Worm (Caenorhabditis elegans) whole organism, L4/young adult: ENCODE results near the gene fbxa-154.

Experiments
- W03F9.2 ChIP-seq: fragments of 150-350 bp; optimal IDR thresholded peaks from 2 replicates; lab custom pipeline; 2014; ENCODE audit warnings: missing biosample characterization, missing genetic modification characterization
- dao-5 ChIP-seq: sonication (generic microtip); optimal IDR thresholded peaks from 2 replicates; lab custom pipeline; 2016; ENCODE audit warnings: missing genotype, missing genetic modification characterization, moderate library complexity, missing compliant biosample characterization

DNA sequence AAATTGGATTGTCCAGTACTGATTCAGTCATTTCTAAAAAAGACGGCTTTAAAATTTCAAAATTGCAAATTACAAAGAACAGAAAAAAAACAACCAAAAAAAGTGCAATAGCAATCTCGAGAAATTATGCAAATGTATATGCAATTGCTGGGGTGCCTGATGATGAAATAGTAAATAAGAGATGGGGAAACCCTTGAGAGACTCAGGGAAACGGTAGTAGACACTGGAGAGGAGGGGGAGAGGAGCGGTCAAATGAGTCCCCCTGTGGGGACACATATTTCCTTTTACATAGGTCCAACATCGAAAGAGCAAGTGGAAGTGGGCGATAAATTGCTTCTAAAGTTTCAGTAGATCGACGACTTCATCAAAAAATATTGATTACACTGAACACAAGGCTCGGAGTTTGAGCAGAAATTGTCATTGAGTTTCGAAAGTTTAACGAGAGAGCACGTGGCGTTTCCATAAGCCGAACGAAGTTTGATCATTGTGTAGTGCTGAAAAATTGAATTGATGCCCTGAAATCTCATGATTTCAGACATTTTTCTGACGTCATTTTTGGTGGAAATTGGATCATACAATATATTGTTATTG, 5.5 kb upstream of the fbxa-154 start, which contains the start of the genes fbxa-153 and str-12:
- no peak for TF ChIP-seq dao-5 (tag; lab: Kevin White, UChicago)
- no peak for TF ChIP-seq W03F9.2 (tag; lab: Kevin White, UChicago)
